Worm (Caenorhabditis elegans): ENCODE measurements around the gene F23H12.10.

ce11 chrV:12352881-12353280 lies 21.2 kb downstream of the F23H12.10 start:
- no peak for TF ChIP-seq flt-1 (GFP tag; IDR thresholded peaks at IDR 0.05)
- peak; percentile 8 for TF ChIP-seq ama-1 (optimal IDR thresholded peaks at IDR 0.05)
- TF ChIP-seq tbx-37 (GFP tag; conservative IDR thresholded peaks at IDR 0.05) = no peak

All from whole organism, early embryonic.